Fruit fly (Drosophila melanogaster) whole organism, pupa: ENCODE measurements around the gene CG11670.
A peak's percentile ranks its signal among the peaks of the same experiment; 100 is the strongest.

ENCODE experiments used
- CG10348 ChIP-seq: fragments of 200-800 bp; sonication (Bioruptor generic); IDR thresholded peaks from 2 replicates; pipeline ENCODE4 v1.3.6; 2022; ENCODE audit warnings: missing biosample characterization, missing genetic modification characterization
- CG12605 ChIP-seq: fragments of 200-800 bp; sonication (Bioruptor generic); IDR thresholded peaks from 2 replicates; pipeline ENCODE4 v1.3.6; 2022; ENCODE audit warnings: missing biosample characterization, missing genetic modification characterization
- CG13204 ChIP-seq: fragments of 200-800 bp; sonication (Bioruptor generic); optimal IDR thresholded peaks from 2 replicates; lab custom pipeline; 2018; ENCODE audit warnings: missing biosample characterization, mild to moderate bottlenecking, missing genetic modification characterization, moderate library complexity
- CG14655 ChIP-seq: fragments of 200-800 bp; sonication (Bioruptor generic); optimal IDR thresholded peaks from 3 replicates; lab custom pipeline; 2017; ENCODE audit warnings: mild to moderate bottlenecking, missing biosample characterization, missing genetic modification reagents, missing genetic modification characterization
- CG15710 ChIP-seq: fragments of 200-800 bp; sonication (Bioruptor generic); optimal IDR thresholded peaks from 2 replicates; lab custom pipeline; 2018; ENCODE audit warnings: missing biosample characterization, mild to moderate bottlenecking, missing genetic modification characterization, moderate library complexity
- CG17806 ChIP-seq: fragments of 200-800 bp; sonication (Bioruptor generic); optimal IDR thresholded peaks from 2 replicates; lab custom pipeline; 2018; ENCODE audit warnings: missing biosample characterization, mild to moderate bottlenecking, missing genetic modification characterization, moderate library complexity
- CG32121 ChIP-seq: fragments of 200-800 bp; sonication (Bioruptor generic); IDR thresholded peaks from 2 replicates; pipeline ENCODE4 v1.3.6; 2022; ENCODE audit warnings: missing biosample characterization, missing genetic modification characterization
- CG34367 ChIP-seq: fragments of 200-800 bp; sonication (Bioruptor generic); optimal IDR thresholded peaks from 2 replicates; lab custom pipeline; 2018; ENCODE audit warnings: missing biosample characterization, mild to moderate bottlenecking, missing genetic modification characterization
- CG4496 ChIP-seq: fragments of 200-800 bp; sonication (Bioruptor generic); IDR thresholded peaks from 3 replicates; pipeline ENCODE4 v1.3.6; 2022; ENCODE audit warnings: missing biosample characterization, missing genetic modification characterization
- CG8159 ChIP-seq: fragments of 200-800 bp; sonication (Bioruptor generic); optimal IDR thresholded peaks from 3 replicates; lab custom pipeline; 2018; ENCODE audit warnings: missing biosample characterization, mild to moderate bottlenecking, missing genetic modification characterization, moderate library complexity
- CG8301 ChIP-seq: fragments of 200-800 bp; sonication (Bioruptor generic); optimal IDR thresholded peaks from 2 replicates; lab custom pipeline; 2018; ENCODE audit warnings: missing biosample characterization, mild to moderate bottlenecking, missing genetic modification characterization
- CG9948 ChIP-seq: fragments of 200-800 bp; sonication (Bioruptor generic); optimal IDR thresholded peaks from 2 replicates; lab custom pipeline; 2018; ENCODE audit warnings: missing biosample characterization, mild to moderate bottlenecking, missing genetic modification characterization, moderate library complexity
- D1 ChIP-seq: fragments of 200-800 bp; sonication (Bioruptor generic); optimal IDR thresholded peaks from 2 replicates; lab custom pipeline; 2018; ENCODE audit warnings: missing biosample characterization, mild to moderate bottlenecking, missing genetic modification characterization, moderate library complexity
- EcR ChIP-seq: fragments of 200-800 bp; sonication (Bioruptor generic); optimal IDR thresholded peaks from 3 replicates; lab custom pipeline; 2019; ENCODE audit warnings: missing biosample characterization, missing genetic modification characterization, mild to moderate bottlenecking, moderate library complexity, missing genetic modification reagents
- Ets98B ChIP-seq: fragments of 200-800 bp; sonication (Bioruptor generic); IDR thresholded peaks from 2 replicates; pipeline ENCODE4 v1.3.6; 2022; ENCODE audit warnings: missing biosample characterization, missing genetic modification characterization
- Pif1A ChIP-seq: fragments of 200-800 bp; sonication (Bioruptor generic); optimal IDR thresholded peaks from 3 replicates; lab custom pipeline; 2016; ENCODE audit warnings: missing biosample characterization, missing genetic modification characterization
- Pif1B ChIP-seq: fragments of 200-800 bp; sonication (Bioruptor generic); optimal IDR thresholded peaks from 3 replicates; lab custom pipeline; 2016; ENCODE audit warnings: missing biosample characterization, missing genetic modification characterization
- Snoo ChIP-seq: fragments of 200-800 bp; sonication (Bioruptor generic); optimal IDR thresholded peaks from 3 replicates; lab custom pipeline; 2017; ENCODE audit warnings: missing biosample characterization, mild to moderate bottlenecking, missing genetic modification characterization, inconsistent platforms
- fd96Ca ChIP-seq: fragments of 200-800 bp; sonication (Bioruptor generic); IDR thresholded peaks from 3 replicates; pipeline ENCODE4 v1.3.6; 2022; ENCODE audit warnings: missing biosample characterization, missing genetic modification characterization
- gl ChIP-seq: fragments of 200-800 bp; sonication (Bioruptor generic); optimal IDR thresholded peaks from 2 replicates; lab custom pipeline; 2018; ENCODE audit warnings: missing biosample characterization, mild to moderate bottlenecking, missing genetic modification characterization
- rn ChIP-seq: fragments of 200-800 bp; sonication (Bioruptor generic); IDR thresholded peaks from 2 replicates; pipeline ENCODE4 v1.3.6; 2022; ENCODE audit warnings: missing biosample characterization, missing genetic modification characterization

CG11670 gene

DNA sequence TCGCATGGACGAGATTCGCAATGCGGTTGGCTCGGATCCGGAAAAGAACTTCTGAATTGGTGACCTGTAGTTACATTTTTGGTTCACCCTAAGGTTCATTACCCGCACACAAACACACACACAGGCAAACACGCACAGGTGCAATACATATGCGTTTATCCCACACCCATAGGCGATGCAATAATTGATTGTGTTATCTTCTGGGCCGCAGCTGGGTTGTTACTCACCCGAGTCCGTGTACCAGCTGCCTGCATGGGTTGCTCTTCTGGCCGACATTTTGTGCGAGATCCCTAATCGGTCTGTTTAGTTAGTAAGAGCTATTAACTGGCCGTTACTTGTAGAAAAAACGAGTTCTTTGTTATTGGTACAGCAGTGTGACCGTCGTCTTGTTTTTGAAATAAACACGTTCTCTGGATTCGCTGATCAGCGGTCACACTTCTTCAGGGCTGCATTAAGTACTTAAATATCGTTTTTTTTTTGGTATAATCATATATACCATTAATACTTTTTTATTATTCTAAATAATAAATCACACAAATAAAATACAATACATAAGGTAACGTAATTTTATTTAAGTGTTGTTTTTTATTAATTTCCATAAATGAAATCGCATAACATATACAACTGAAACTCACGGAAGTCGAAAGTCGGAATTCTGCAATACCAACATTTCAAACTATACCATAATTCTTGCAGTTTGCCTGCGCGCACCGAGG, 30.8 kb upstream of the CG11670 start, which contains the start of gene CG8031:
TSS of gene CG8031 (minus strand) at position 406 of the 716 bp plus-strand sequence.
- peak; percentile 100 for TF ChIP-seq EcR (GFP tag; lab: Kevin White, UChicago)
- TF ChIP-seq CG4496 (GFP tag; lab: Robert Waterston, UW) = 0 out of 3 replicates have a peak, but pooled peaks have one; percentile 29
- no peak for TF ChIP-seq CG14655
- TF ChIP-seq CG8159 = peak; percentile 99
- no peak for TF ChIP-seq CG15710 (tag; lab: Kevin White, UChicago)
- no peak for TF ChIP-seq CG13204
- TF ChIP-seq Ets98B (GFP tag; lab: Robert Waterston, UW) = peak; percentile 12; the same call in 1 of the 2 replicates
- no peak for TF ChIP-seq CG17806
- TF ChIP-seq, all 21 proteins: peak for 4

DNA sequence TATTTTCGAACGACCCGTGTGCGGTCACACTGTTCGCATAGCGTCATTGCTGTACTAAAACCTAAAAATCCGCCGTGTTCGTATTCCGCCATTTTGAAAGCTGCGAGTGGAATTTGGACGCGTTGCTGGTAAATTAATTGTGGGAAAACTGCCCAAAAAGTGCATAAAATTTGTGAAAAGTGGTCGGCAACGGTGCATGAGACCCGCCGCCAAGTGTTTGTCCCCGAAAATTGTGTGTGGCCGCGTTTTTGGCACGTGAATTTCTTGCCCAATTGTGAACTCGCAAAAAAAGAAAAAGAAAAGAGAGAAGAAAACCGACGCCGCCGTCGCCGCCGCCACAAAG, 30.3 kb upstream of the CG11670 start, which contains the start of gene CtBP:
TSS of gene CtBP (plus strand) at position 29 of the 343 bp plus-strand sequence.
- TF ChIP-seq CG8159 = no peak
- TF ChIP-seq CG13204 = no peak
- peak; percentile 14; the same call in 1 of the 2 replicates for TF ChIP-seq CG12605 (GFP tag; lab: Robert Waterston, UW)
- TF ChIP-seq CG4496 (GFP tag; lab: Robert Waterston, UW) = peak; percentile 23; the same call in 1 of the 3 replicates

DNA sequence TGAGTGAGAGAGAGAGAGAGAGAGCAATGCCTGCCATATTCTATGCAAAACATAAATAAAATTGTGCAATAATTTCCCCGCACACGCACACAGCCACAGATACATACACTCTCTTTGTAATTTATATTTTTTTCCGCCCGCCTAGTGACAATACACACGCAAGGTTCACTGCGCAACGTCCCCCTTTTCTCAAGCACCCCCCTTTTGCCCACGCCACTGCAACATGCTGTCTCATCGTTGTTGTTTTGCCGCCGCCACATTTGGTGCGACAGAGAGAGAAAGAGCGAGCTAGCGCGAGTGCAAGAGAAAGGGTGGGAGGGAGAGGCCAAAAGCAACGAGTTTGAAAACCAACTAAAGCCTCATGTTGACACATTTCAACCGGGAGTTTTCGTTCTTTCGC, 29.5 kb upstream of the CG11670 start:
- TF ChIP-seq CG8301 (peak; percentile 60), CG9948 (tag; lab: Kevin White, UChicago) (peak; percentile 47), rn (peak; percentile 43; the same call in 1 of the 2 replicates), Ets98B (GFP tag; lab: Robert Waterston, UW) (peak; percentile 89), EcR (GFP tag; lab: Kevin White, UChicago) (peak; percentile 72), Snoo (tag; lab: Kevin White, UChicago) (peak; percentile 47), gl (peak; percentile 58), CG14655 (no peak), CG8159 (peak; percentile 68), D1 (tag; lab: Kevin White, UChicago) (no peak), CG10348 (GFP tag; lab: Robert Waterston, UW) (peak; percentile 48; the same call in 1 of the 2 replicates), CG34367 (peak; percentile 53), CG13204 (peak; percentile 47), CG32121 (GFP tag; lab: Robert Waterston, UW) (peak; percentile 91), CG12605 (GFP tag; lab: Robert Waterston, UW) (peak; percentile 73; the same call in 1 of the 2 replicates), fd96Ca (peak; percentile 90), Pif1B (GFP tag; lab: Kevin White, UChicago) (peak; percentile 63), CG15710 (tag; lab: Kevin White, UChicago) (peak; percentile 65), CG4496 (GFP tag; lab: Robert Waterston, UW) (peak; percentile 91), Pif1A (peak; percentile 75), CG17806 (peak; percentile 56)

DNA sequence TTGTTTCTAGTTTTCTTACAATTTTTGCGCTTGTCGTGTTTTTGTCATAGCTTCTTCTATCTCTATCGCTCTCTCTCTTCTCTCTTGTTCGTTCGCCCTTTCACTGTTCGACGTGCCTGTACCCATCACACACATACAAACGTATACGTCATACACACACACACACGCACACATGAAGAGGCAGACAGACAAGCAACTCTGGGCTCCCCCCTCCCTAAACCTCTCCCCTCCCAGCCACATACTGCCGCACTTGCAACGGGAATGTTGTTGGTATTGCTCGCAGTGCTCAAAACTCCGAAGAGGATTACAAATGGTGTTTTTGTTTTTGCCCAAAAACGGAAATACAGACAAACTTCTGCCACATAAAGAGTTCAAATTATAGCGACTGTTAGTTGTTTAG, 28.9 kb upstream of the CG11670 start:
- TF ChIP-seq CG10348 (GFP tag; lab: Robert Waterston, UW) = no peak
- peak; percentile 32; the same call in 1 of the 3 replicates for TF ChIP-seq fd96Ca
- 0 out of 2 replicates have a peak, but pooled peaks have one; percentile 14 for TF ChIP-seq CG32121 (GFP tag; lab: Robert Waterston, UW)
- TF ChIP-seq Pif1A = no peak
- no peak for TF ChIP-seq CG15710 (tag; lab: Kevin White, UChicago)
- no peak for TF ChIP-seq Pif1B (GFP tag; lab: Kevin White, UChicago)
- peak; percentile 70 for TF ChIP-seq CG13204
- TF ChIP-seq CG9948 (tag; lab: Kevin White, UChicago) = no peak
- TF ChIP-seq CG4496 (GFP tag; lab: Robert Waterston, UW) = 0 out of 3 replicates have a peak, but pooled peaks have one; percentile 16
- TF ChIP-seq CG8301 = no peak
- no peak for TF ChIP-seq CG17806
- TF ChIP-seq CG12605 (GFP tag; lab: Robert Waterston, UW) = peak; percentile 18; the same call in 1 of the 2 replicates
- no peak for TF ChIP-seq CG34367

DNA sequence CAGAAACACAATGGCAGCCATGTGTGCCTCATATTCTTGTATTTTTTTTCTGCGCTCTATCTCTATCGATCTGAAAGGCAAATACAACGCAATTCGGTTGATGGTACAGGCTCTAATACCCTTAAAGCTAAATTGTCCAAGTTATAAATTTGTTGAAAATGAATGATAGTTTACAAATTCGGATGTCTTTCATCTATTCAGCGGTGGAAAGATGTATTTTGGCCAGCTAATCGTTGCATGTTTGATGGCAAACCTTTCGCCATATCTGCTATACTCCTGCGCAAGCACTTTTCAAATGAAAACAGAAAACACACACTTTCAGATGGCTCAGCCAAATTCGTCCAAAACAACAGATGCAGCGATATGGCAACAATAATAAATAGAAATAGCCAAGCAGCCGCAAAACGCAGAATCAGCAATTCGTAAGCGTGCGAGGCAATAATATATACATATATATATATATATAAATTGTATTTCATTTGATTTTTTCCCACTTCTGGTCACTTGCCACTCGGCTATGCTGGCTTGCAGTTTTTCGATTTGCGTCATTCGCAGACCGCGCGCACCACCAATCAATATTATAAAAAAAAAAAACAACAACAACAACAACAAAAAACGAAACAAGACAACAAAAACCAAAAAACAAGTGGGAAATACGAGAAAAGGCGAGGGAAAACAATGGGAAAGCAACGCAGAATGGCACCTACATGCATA, 27.5 kb upstream of the CG11670 start:
- TF ChIP-seq gl (no peak), CG13204 (no peak), Pif1B (GFP tag; lab: Kevin White, UChicago) (no peak), CG10348 (GFP tag; lab: Robert Waterston, UW) (no peak), CG17806 (no peak), fd96Ca (peak; percentile 48; the same call in 2 of the 3 replicates), EcR (GFP tag; lab: Kevin White, UChicago) (no peak), rn (0 out of 2 replicates have a peak, but pooled peaks have one; percentile 30), Snoo (tag; lab: Kevin White, UChicago) (no peak), CG9948 (tag; lab: Kevin White, UChicago) (no peak), CG4496 (GFP tag; lab: Robert Waterston, UW) (peak; percentile 58), CG8301 (no peak), CG32121 (GFP tag; lab: Robert Waterston, UW) (peak; percentile 54; the same call in 1 of the 2 replicates), CG34367 (no peak), CG15710 (tag; lab: Kevin White, UChicago) (no peak), CG12605 (GFP tag; lab: Robert Waterston, UW) (0 out of 2 replicates have a peak, but pooled peaks have one; percentile 9), Ets98B (GFP tag; lab: Robert Waterston, UW) (peak; percentile 34), D1 (tag; lab: Kevin White, UChicago) (no peak), CG14655 (peak; percentile 22), CG8159 (no peak), Pif1A (no peak)
